Worm (Caenorhabditis elegans) whole organism, L1 larva: ENCODE data around the gene acl-6.

Source experiments
- C04F5.9 ChIP-seq: sonication (generic microtip); optimal IDR thresholded peaks from 2 replicates; lab custom pipeline; 2016; ENCODE audit warnings: missing genetic modification characterization, missing compliant biosample characterization
- F16B12.6 ChIP-seq: fragments of 150-350 bp; optimal IDR thresholded peaks from 2 replicates; lab custom pipeline; 2014; ENCODE audit warnings: missing biosample characterization, missing genetic modification characterization
- alr-1 ChIP-seq: fragments of 200-800 bp; sonication (Bioruptor generic); optimal IDR thresholded peaks from 2 replicates; lab custom pipeline; 2018; ENCODE audit warnings: borderline replicate concordance, mild to moderate bottlenecking, missing genetic modification characterization, missing compliant biosample characterization
- aly-2 ChIP-seq: fragments of 150-350 bp; optimal IDR thresholded peaks from 2 replicates; lab custom pipeline; 2014; ENCODE audit warnings: missing biosample characterization, missing genetic modification characterization
- ama-1 ChIP-seq: fragments of 150-350 bp; optimal IDR thresholded peaks from 2 replicates; lab custom pipeline; 2014
- blmp-1 ChIP-seq: fragments of 150-350 bp; optimal IDR thresholded peaks from 2 replicates; lab custom pipeline; 2014; ENCODE audit warnings: missing biosample characterization, missing genetic modification characterization
- ceh-8 ChIP-seq: fragments of 200-800 bp; sonication (Bioruptor generic); optimal IDR thresholded peaks from 2 replicates; lab custom pipeline; 2018; ENCODE audit warnings: mild to moderate bottlenecking, missing genetic modification characterization, moderate library complexity, missing compliant biosample characterization
- efl-1 ChIP-seq, 4 experiments: fragments of 150-350 bp; optimal IDR thresholded peaks in 3 of 4; peaks in 1 of 4; 1 replicate in 1 of 4; 2 replicates in 3 of 4; lab custom pipeline; 2014; ENCODE audit warnings: missing biosample characterization in 2 of 4, missing genetic modification characterization in 2 of 4, missing genetic modification reagents in 2 of 4
- egl-13 ChIP-seq: sonication (generic microtip); optimal IDR thresholded peaks from 2 replicates; lab custom pipeline; 2016; ENCODE audit warnings: missing genotype, missing genetic modification reagents, missing genetic modification characterization, missing compliant biosample characterization
- elt-3 ChIP-seq, 6 experiments: fragments of 150-350 bp in 1 of 6; sonication (generic microtip); optimal IDR thresholded peaks; 2 replicates each; lab custom pipeline; 2017 to 2018; ENCODE audit warnings: missing biosample characterization in 6 of 6, missing genetic modification characterization in 6 of 6, inconsistent platforms in 1 of 6
- fkh-8 ChIP-seq: sonication (generic microtip); optimal IDR thresholded peaks from 2 replicates; lab custom pipeline; 2016; ENCODE audit warnings: mild to moderate bottlenecking, missing genetic modification characterization, missing compliant biosample characterization
- grh-1 ChIP-seq: fragments of 200-800 bp; sonication (Bioruptor generic); IDR thresholded peaks from 2 replicates; pipeline ENCODE4 v1.3.6; 2022; ENCODE audit warnings: missing genetic modification reagents, missing genetic modification characterization, missing compliant biosample characterization
- lin-13 ChIP-seq: fragments of 150-350 bp; optimal IDR thresholded peaks from 2 replicates; lab custom pipeline; 2014; ENCODE audit warnings: missing biosample characterization, missing genetic modification reagents, missing genetic modification characterization
- lin-14 ChIP-seq: fragments of 200-800 bp; sonication (Bioruptor generic); optimal IDR thresholded peaks from 2 replicates; lab custom pipeline; 2018; ENCODE audit warnings: mild to moderate bottlenecking, missing genetic modification characterization, moderate library complexity, missing compliant biosample characterization
- lin-35 ChIP-seq, 2 experiments: fragments of 150-350 bp; optimal IDR thresholded peaks; 2 replicates each; lab custom pipeline; 2014; ENCODE audit warnings: missing biosample characterization in 2 of 2, missing genetic modification characterization in 2 of 2, missing genetic modification reagents in 2 of 2
- lin-39 ChIP-seq: fragments of 150-350 bp; optimal IDR thresholded peaks from 2 replicates; lab custom pipeline; 2014; ENCODE audit warnings: missing biosample characterization, missing genetic modification reagents, missing genetic modification characterization
- lir-3 ChIP-seq: sonication (generic microtip); optimal IDR thresholded peaks from 2 replicates; lab custom pipeline; 2016; ENCODE audit warnings: mild to moderate bottlenecking, missing genetic modification characterization, moderate library complexity, missing compliant biosample characterization; ENCODE audit not compliant: poor library complexity
- lsy-2 ChIP-seq, 2 experiments: fragments of 150-350 bp; optimal IDR thresholded peaks; 2 replicates each; lab custom pipeline; 2014; ENCODE audit warnings: missing biosample characterization in 2 of 2, missing genetic modification characterization in 2 of 2
- mdl-1 ChIP-seq, 2 experiments: fragments of 150-350 bp; optimal IDR thresholded peaks; 2 replicates each; lab custom pipeline; 2014 to 2017; ENCODE audit warnings: missing biosample characterization in 2 of 2, missing genetic modification characterization in 2 of 2, inconsistent platforms in 1 of 2
- mef-2 ChIP-seq: fragments of 150-350 bp; optimal IDR thresholded peaks from 2 replicates; lab custom pipeline; 2014; ENCODE audit warnings: missing biosample characterization, missing genetic modification characterization
- mep-1 ChIP-seq: fragments of 150-350 bp; optimal IDR thresholded peaks from 2 replicates; lab custom pipeline; 2014; ENCODE audit warnings: missing biosample characterization, missing genetic modification characterization
- nhr-19 ChIP-seq: fragments of 200-800 bp; sonication (Bioruptor generic); conservative IDR thresholded peaks from 2 replicates; pipeline ENCODE4 v1.3.6; 2022; ENCODE audit warnings: missing genetic modification characterization, missing compliant biosample characterization
- nhr-20 ChIP-seq: sonication (generic microtip); optimal IDR thresholded peaks from 2 replicates; lab custom pipeline; 2016; ENCODE audit warnings: mild to moderate bottlenecking, missing genetic modification characterization, missing compliant biosample characterization
- nhr-47 ChIP-seq: sonication (generic microtip); optimal IDR thresholded peaks from 2 replicates; lab custom pipeline; 2016; ENCODE audit warnings: mild to moderate bottlenecking, missing genetic modification characterization, moderate library complexity, missing compliant biosample characterization
- nhr-71 ChIP-seq: sonication (generic microtip); optimal IDR thresholded peaks from 2 replicates; lab custom pipeline; 2016; ENCODE audit warnings: mild to moderate bottlenecking, missing genetic modification characterization, moderate library complexity, missing compliant biosample characterization
- nhr-85 ChIP-seq: sonication (generic microtip); peaks from one replicate; lab custom pipeline; 2016; ENCODE audit warnings: missing genetic modification characterization, inconsistent platforms, missing compliant biosample characterization
- nhr-90 ChIP-seq: sonication (generic microtip); optimal IDR thresholded peaks from 2 replicates; lab custom pipeline; 2016; ENCODE audit warnings: mild to moderate bottlenecking, missing genetic modification characterization, missing compliant biosample characterization; ENCODE audit not compliant: poor library complexity
- pax-3 ChIP-seq: fragments of 200-800 bp; sonication (Bioruptor generic); optimal IDR thresholded peaks from 2 replicates; lab custom pipeline; 2018; ENCODE audit warnings: mild to moderate bottlenecking, missing genetic modification characterization, moderate library complexity, missing compliant biosample characterization
- snpc-4 ChIP-seq: fragments of 150-350 bp; optimal IDR thresholded peaks from 2 replicates; lab custom pipeline; 2014; ENCODE audit warnings: missing biosample characterization, missing genetic modification characterization
- swsn-7 ChIP-seq: sonication (generic microtip); optimal IDR thresholded peaks from 2 replicates; lab custom pipeline; 2016; ENCODE audit warnings: missing genetic modification characterization, missing compliant biosample characterization
- tbx-2 ChIP-seq: sonication (generic microtip); optimal IDR thresholded peaks from 2 replicates; lab custom pipeline; 2016; ENCODE audit warnings: missing genetic modification characterization, missing compliant biosample characterization
- xbp-1 ChIP-seq: sonication (generic microtip); optimal IDR thresholded peaks from 2 replicates; lab custom pipeline; 2016; ENCODE audit warnings: missing genetic modification characterization, missing compliant biosample characterization

The acl-6 gene

DNA sequence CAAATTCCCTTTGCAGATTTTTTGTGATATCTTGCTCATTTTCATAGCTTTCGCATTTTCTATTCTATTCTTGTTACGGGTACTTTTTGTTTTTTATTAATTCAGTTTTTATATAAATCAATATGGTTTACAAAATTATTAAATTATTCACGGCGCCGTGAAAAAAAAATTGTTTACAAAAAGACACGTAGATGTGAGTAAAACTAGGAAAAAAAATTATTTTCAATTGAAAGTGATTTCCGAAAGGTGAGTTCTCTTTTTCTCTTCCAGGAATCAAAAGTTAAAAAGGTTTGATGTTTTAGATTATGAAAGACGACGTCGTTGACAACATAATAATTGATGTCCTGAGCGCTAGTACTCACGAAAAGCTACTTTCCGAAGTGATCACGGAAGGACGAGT, 25.0 kb upstream of the acl-6 start, which contains the start of gene C25A6.1:
Gene C25A6.1 (plus strand): TSS at position 301 of the 400 bp plus-strand sequence.
- no peak for TF ChIP-seq pax-3
- no peak for TF ChIP-seq nhr-90 (tag; lab: Kevin White, UChicago)
- no peak for TF ChIP-seq lin-39 (tag; lab: Kevin White, UChicago)
- TF ChIP-seq ama-1 (lab: Kevin White, UChicago): no peak
- no peak for TF ChIP-seq lin-13 (GFP tag; lab: Kevin White, UChicago)
- TF ChIP-seq ceh-8: no peak
- no peak for TF ChIP-seq alr-1 (tag; lab: Kevin White, UChicago)
- no peak for TF ChIP-seq lin-35 (GFP tag; optimal IDR thresholded peaks at IDR 0.05; lab: Kevin White, UChicago)
- TF ChIP-seq C04F5.9 (tag; lab: Kevin White, UChicago): no peak
- no peak for TF ChIP-seq mep-1 (tag; lab: Kevin White, UChicago)
- TF ChIP-seq, all 84 proteins: peak for 0

DNA sequence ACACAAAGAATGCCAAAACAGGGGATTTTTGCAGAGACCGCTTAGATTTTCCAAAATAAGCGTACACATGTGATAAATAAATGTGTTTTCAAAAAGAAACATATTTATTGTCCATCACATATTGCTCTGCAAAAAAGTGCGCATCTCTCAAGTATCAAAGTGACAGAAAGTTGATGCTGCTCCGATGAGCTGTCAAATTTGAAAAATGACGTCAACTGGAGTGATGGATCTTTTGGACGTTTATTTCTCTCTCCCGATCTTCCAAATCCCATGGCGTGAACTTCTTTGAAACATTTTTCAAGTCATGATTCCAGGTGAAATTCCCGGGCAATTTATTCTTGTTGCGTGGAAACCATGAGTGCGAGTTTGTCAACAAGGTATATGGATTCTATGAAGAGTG, 24.3 kb upstream of the acl-6 start:
- TF ChIP-seq elt-3 (tag; optimal IDR thresholded peaks at IDR 0.05; lab: Kevin White, UChicago) (no peak), nhr-71 (tag; lab: Kevin White, UChicago) (peak; percentile 31), lin-14 (GFP tag; lab: Kevin White, UChicago) (peak; percentile 75)
- TF ChIP-seq, all 84 proteins: peak for 2

DNA sequence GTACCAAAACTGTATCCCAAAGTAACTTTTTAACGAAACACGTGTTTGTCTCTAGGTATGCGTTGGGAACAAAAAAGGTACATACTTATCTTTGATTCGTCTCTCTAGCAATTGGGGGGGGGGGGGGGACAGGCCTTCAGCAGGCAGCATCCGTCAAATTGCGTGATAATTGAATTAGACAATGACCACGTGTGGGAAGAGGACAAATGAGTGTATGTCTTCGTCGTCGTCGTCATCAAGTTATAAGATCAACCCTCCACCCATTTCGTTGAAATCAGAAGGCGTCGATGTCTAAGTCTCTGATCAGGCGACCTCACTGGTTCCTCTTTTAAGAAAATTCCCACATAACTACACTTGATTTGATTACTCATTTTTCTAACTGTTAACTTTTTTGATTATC, 22.5 kb upstream of the acl-6 start, which contains the start of gene F08F3.4:
Gene F08F3.4 (plus strand): TSS at position 277 of the 400 bp plus-strand sequence.
- TF ChIP-seq nhr-19 (GFP tag; lab: Robert Waterston, UW) (peak; percentile 69), efl-1 (optimal IDR thresholded peaks at IDR 0.05; lab: Kevin White, UChicago) (no peak), efl-1 (GFP tag; optimal IDR thresholded peaks at IDR 0.05 in 1 of 2; lab: Kevin White, UChicago) (peak in 1 of 2 experiments; percentile 84), ama-1 (lab: Kevin White, UChicago) (no peak), lin-14 (GFP tag; lab: Kevin White, UChicago) (peak; percentile 85), nhr-20 (tag; lab: Kevin White, UChicago) (peak; percentile 73), mdl-1 (tag; optimal IDR thresholded peaks at IDR 0.05; lab: Kevin White, UChicago) (peak in 1 of 2 experiments; percentile 63), nhr-85 (peak; percentile 98), F16B12.6 (no peak), swsn-7 (tag; lab: Kevin White, UChicago) (no peak), nhr-47 (tag; lab: Kevin White, UChicago) (peak; percentile 3), tbx-2 (tag; lab: Kevin White, UChicago) (peak; percentile 45), nhr-90 (tag; lab: Kevin White, UChicago) (peak; percentile 26), mef-2 (tag; lab: Kevin White, UChicago) (no peak), lin-35 (GFP tag; optimal IDR thresholded peaks at IDR 0.05; lab: Kevin White, UChicago) (peak in 1 of 2 experiments; percentile 16), pax-3 (no peak), egl-13 (no peak), lir-3 (tag; lab: Kevin White, UChicago) (no peak), grh-1 (GFP tag; lab: Robert Waterston, UW) (peak; percentile 76), nhr-71 (tag; lab: Kevin White, UChicago) (peak; percentile 59), elt-3 (tag; optimal IDR thresholded peaks at IDR 0.05; lab: Kevin White, UChicago) (peak in 2 of 6 experiments; percentile 32 to 65), lin-13 (GFP tag; lab: Kevin White, UChicago) (no peak)

DNA sequence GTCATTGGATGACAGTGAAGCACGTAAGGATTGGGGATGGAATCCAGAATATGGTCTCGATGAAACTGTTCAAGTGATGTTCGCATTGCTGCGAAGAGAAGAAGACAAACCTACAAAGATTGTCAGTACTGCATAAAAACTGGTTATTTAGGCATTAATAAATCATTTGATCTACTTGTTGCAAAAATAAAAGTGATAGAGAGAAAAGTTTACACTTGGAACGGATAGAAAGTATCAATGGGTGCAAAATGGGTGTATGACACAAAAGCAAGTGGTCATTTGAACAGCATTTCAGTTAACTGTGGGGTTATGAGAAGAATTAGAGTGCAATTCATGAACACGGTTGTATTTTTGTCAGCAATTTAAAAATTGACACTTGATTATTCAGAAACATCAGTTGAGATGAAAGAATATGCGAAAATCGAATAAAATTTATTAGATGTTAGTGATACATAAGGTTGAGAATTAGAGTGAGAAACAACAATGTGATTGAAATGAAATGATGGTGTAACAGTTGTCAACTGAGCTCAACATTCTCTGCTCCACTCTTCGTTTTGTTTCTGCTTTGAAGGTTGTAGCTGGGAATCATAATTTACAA, 20.3 kb upstream of the acl-6 start, which contains the start of gene F08F3.10:
Gene F08F3.10 (plus strand): TSS at position 548 of the 598 bp plus-strand sequence.
- TF ChIP-seq swsn-7 (tag; lab: Kevin White, UChicago): no peak
- no peak for TF ChIP-seq fkh-8 (tag; lab: Kevin White, UChicago)
- peak; percentile 27; the same call in 1 of the 2 replicates for TF ChIP-seq grh-1 (GFP tag; lab: Robert Waterston, UW)
- peak; percentile 41 for TF ChIP-seq nhr-20 (tag; lab: Kevin White, UChicago)
- peak in 1 of 2 experiments; percentile 7 for TF ChIP-seq lsy-2 (tag; optimal IDR thresholded peaks at IDR 0.05; lab: Kevin White, UChicago)
- TF ChIP-seq efl-1 (optimal IDR thresholded peaks at IDR 0.05; lab: Kevin White, UChicago): no peak
- peak in 1 of 2 experiments; percentile 61 for TF ChIP-seq efl-1 (GFP tag; optimal IDR thresholded peaks at IDR 0.05 in 1 of 2; lab: Kevin White, UChicago)
- TF ChIP-seq snpc-4 (tag; lab: Kevin White, UChicago): no peak
- no peak for TF ChIP-seq xbp-1 (tag; lab: Kevin White, UChicago)
- no peak for TF ChIP-seq nhr-19 (GFP tag; lab: Robert Waterston, UW)
- peak; percentile 7 for TF ChIP-seq nhr-90 (tag; lab: Kevin White, UChicago)
- TF ChIP-seq aly-2: no peak
- no peak for TF ChIP-seq lin-14 (GFP tag; lab: Kevin White, UChicago)
- TF ChIP-seq lin-35 (GFP tag; optimal IDR thresholded peaks at IDR 0.05; lab: Kevin White, UChicago): peak in 1 of 2 experiments; percentile 13
- peak; percentile 41 for TF ChIP-seq blmp-1 (tag; lab: Kevin White, UChicago)
- peak; percentile 79 for TF ChIP-seq nhr-85
- peak in 1 of 6 experiments; percentile 32 for TF ChIP-seq elt-3 (tag; optimal IDR thresholded peaks at IDR 0.05; lab: Kevin White, UChicago)
- peak; percentile 16 for TF ChIP-seq nhr-71 (tag; lab: Kevin White, UChicago)
